Worm (Caenorhabditis elegans): ENCODE data around the gene srt-32.
A peak's percentile ranks its signal among the peaks of the same experiment; 100 is the strongest.

Gene srt-32

ce11 chrV:14579619-14580018, 20.2 kb downstream of the srt-32 start, which contains the start of gene gar-3:
TSS of gene gar-3 (minus strand) at chrV:14579719.
- TF ChIP-seq Y75B8A.6 (GFP tag; IDR thresholded peaks at IDR 0.05) (no peak), daf-12 (tag; optimal IDR thresholded peaks at IDR 0.05) (no peak), daf-8 (GFP tag; IDR thresholded peaks at IDR 0.05) (no peak), T20F7.1 (GFP tag; optimal IDR thresholded peaks at IDR 0.05) (no peak), R02D3.7 (tag; optimal IDR thresholded peaks at IDR 0.05) (no peak), ZK546.5 (tag; optimal IDR thresholded peaks at IDR 0.05) (no peak), nhr-10 (tag; optimal IDR thresholded peaks at IDR 0.05) (no peak), T26A8.4 (GFP tag; IDR thresholded peaks at IDR 0.05) (no peak), ama-1 (optimal IDR thresholded peaks at IDR 0.05) (no peak), nhr-102 (tag; optimal IDR thresholded peaks at IDR 0.05) (no peak), pqm-1 (tag; optimal IDR thresholded peaks at IDR 0.05) (no peak), egl-43 (GFP tag; IDR thresholded peaks at IDR 0.05) (no peak)

- TF ChIP-seq mep-1 (tag; optimal IDR thresholded peaks at IDR 0.05) (no peak), unc-62 (GFP tag; optimal IDR thresholded peaks at IDR 0.05 in 1 of 2) (peak in 1 of 2 experiments; percentile 80), unc-62 (tag; optimal IDR thresholded peaks at IDR 0.05) (no peak)
Observed at ce11 chrV:14585351-14585750, 25.9 kb downstream of the srt-32 start, which contains the start of gene Y40H4A.2. TSS of gene Y40H4A.2 (minus strand) at chrV:14585451.

- TF ChIP-seq mxl-3 (GFP tag; optimal IDR thresholded peaks at IDR 0.05) (no peak), daf-19 (GFP tag; conservative IDR thresholded peaks at IDR 0.05) (no peak), zfp-3 (GFP tag; conservative IDR thresholded peaks at IDR 0.05) (no peak)
Observed at ce11 chrV:14594103-14594502, 34.7 kb downstream of the srt-32 start.

- TF ChIP-seq aha-1 (tag) (no peak), zfp-2 (tag; optimal IDR thresholded peaks at IDR 0.05) (no peak), zfp-3 (GFP tag; conservative IDR thresholded peaks at IDR 0.05) (peak; percentile 39), daf-16 (GFP tag; optimal IDR thresholded peaks at IDR 0.05) (no peak), daf-16 (tag; optimal IDR thresholded peaks at IDR 0.05) (peak; percentile 25), lin-38 (GFP tag; IDR thresholded peaks at IDR 0.05) (peak; percentile 54), php-3 (GFP tag; IDR thresholded peaks at IDR 0.05) (0 out of 2 replicates have a peak, but pooled peaks have one; percentile 15), T20F7.1 (GFP tag; optimal IDR thresholded peaks at IDR 0.05) (peak; percentile 66)
Observed at ce11 chrV:14594943-14595342, 35.5 kb downstream of the srt-32 start.

ce11 chrV:14595984-14596383, 36.6 kb downstream of the srt-32 start:
- TF ChIP-seq daf-16 (GFP tag; optimal IDR thresholded peaks at IDR 0.05), result no peak
- peak; percentile 66 for TF ChIP-seq daf-16 (tag; optimal IDR thresholded peaks at IDR 0.05)
- TF ChIP-seq hlh-11 (tag; optimal IDR thresholded peaks at IDR 0.05), result peak; percentile 34
- peak; percentile 36 for TF ChIP-seq dve-1 (tag; optimal IDR thresholded peaks at IDR 0.05; ENCODE audit: insufficient read depth)
- TF ChIP-seq pqm-1 (tag; optimal IDR thresholded peaks at IDR 0.05), result peak; percentile 5
- peak; percentile 35; the same call in 1 of the 2 replicates for TF ChIP-seq dmd-6 (GFP tag; IDR thresholded peaks at IDR 0.05)
- TF ChIP-seq lin-15B (tag; optimal IDR thresholded peaks at IDR 0.05), result no peak

ce11 chrV:14597005-14597680, 37.7 kb downstream of the srt-32 start, which contains the start of gene pes-9:
TSS of gene pes-9 (minus strand) at chrV:14597034.
- peak; percentile 25 for TF ChIP-seq mes-2 (tag; optimal IDR thresholded peaks at IDR 0.05; ENCODE audit: poor library complexity, severe bottlenecking)
- no peak for TF ChIP-seq mdt-29 (GFP tag; IDR thresholded peaks at IDR 0.05)
- TF ChIP-seq hlh-11 (tag; optimal IDR thresholded peaks at IDR 0.05), result peak; percentile 57
- no peak for TF ChIP-seq tag-97 (GFP tag; IDR thresholded peaks at IDR 0.05)
- no peak for TF ChIP-seq zag-1 (tag; optimal IDR thresholded peaks at IDR 0.05)
- TF ChIP-seq daf-16 (GFP tag; optimal IDR thresholded peaks at IDR 0.05), result no peak
- TF ChIP-seq daf-16 (tag; optimal IDR thresholded peaks at IDR 0.05), result peak; percentile 76
- peak; percentile 27 for TF ChIP-seq nhr-28 (tag; optimal IDR thresholded peaks at IDR 0.05)
- TF ChIP-seq dmd-6 (GFP tag; IDR thresholded peaks at IDR 0.05), result peak; percentile 11; the same call in 1 of the 2 replicates
- no peak for TF ChIP-seq egl-43 (GFP tag; IDR thresholded peaks at IDR 0.05)
- TF ChIP-seq dve-1 (tag; optimal IDR thresholded peaks at IDR 0.05; ENCODE audit: insufficient read depth), result peak; percentile 49
- TF ChIP-seq unc-39 (tag; optimal IDR thresholded peaks at IDR 0.05), result no peak
- TF ChIP-seq zip-2 (tag; optimal IDR thresholded peaks at IDR 0.05), result no peak
- no peak for TF ChIP-seq snpc-4 (tag; optimal IDR thresholded peaks at IDR 0.05)
- TF ChIP-seq php-3 (GFP tag; IDR thresholded peaks at IDR 0.05), result no peak
- TF ChIP-seq ZK546.5 (tag; optimal IDR thresholded peaks at IDR 0.05), result no peak
- no peak for TF ChIP-seq lsy-2 (tag; optimal IDR thresholded peaks at IDR 0.05)
- TF ChIP-seq vab-7 (GFP tag; IDR thresholded peaks at IDR 0.05), result no peak
- TF ChIP-seq F26F4.8 (GFP tag; conservative IDR thresholded peaks at IDR 0.05), result no peak
- TF ChIP-seq snpc-1.2 (GFP tag; IDR thresholded peaks at IDR 0.05), result no peak
- TF ChIP-seq nhr-6 (tag; optimal IDR thresholded peaks at IDR 0.05), result no peak
- no peak for TF ChIP-seq ceh-62 (tag; optimal IDR thresholded peaks at IDR 0.05)

Measured in whole organism, L4 larva.